Worm (Caenorhabditis elegans) whole organism, young adult: Measurements from ENCODE around the gene sas-1.

Source experiments
- B0035.1 ChIP-seq: sonication (generic microtip); optimal IDR thresholded peaks from 2 replicates; lab custom pipeline; 2016; ENCODE audit warnings: missing genetic modification characterization, mild to moderate bottlenecking, missing compliant biosample characterization, missing genotype, missing genetic modification reagents
- B0261.1 ChIP-seq: sonication (generic microtip); optimal IDR thresholded peaks from 2 replicates; lab custom pipeline; 2016; ENCODE audit warnings: mild to moderate bottlenecking, missing genetic modification characterization, moderate library complexity, missing compliant biosample characterization
- F10E7.11 ChIP-seq: sonication (generic microtip); optimal IDR thresholded peaks from 2 replicates; lab custom pipeline; 2017; ENCODE audit warnings: mild to moderate bottlenecking, missing genetic modification characterization, moderate library complexity, missing compliant biosample characterization
- F49E8.2 ChIP-seq: sonication (generic microtip); optimal IDR thresholded peaks from 3 replicates; lab custom pipeline; 2017; ENCODE audit warnings: missing genetic modification characterization, mild to moderate bottlenecking, missing compliant biosample characterization, antibody characterized with exemption, moderate library complexity; ENCODE audit not compliant: insufficient read depth
- F52B5.7 ChIP-seq: sonication (generic microtip); optimal IDR thresholded peaks from 2 replicates; lab custom pipeline; 2016; ENCODE audit warnings: mild to moderate bottlenecking, missing genetic modification characterization, missing compliant biosample characterization
- F57A8.1 ChIP-seq: fragments of 200-800 bp; sonication (Bioruptor generic); optimal IDR thresholded peaks from 2 replicates; lab custom pipeline; 2018; ENCODE audit warnings: mild to moderate bottlenecking, missing genetic modification characterization, moderate library complexity, missing compliant biosample characterization
- K11D2.4 ChIP-seq: fragments of 200-800 bp; sonication (Bioruptor generic); IDR thresholded peaks from 2 replicates; pipeline ENCODE4 v1.3.6; 2022; ENCODE audit warnings: missing genetic modification reagents, missing genetic modification characterization, missing compliant biosample characterization
- Y67H2A.10 ChIP-seq: fragments of 200-800 bp; sonication (Bioruptor generic); conservative IDR thresholded peaks from 2 replicates; pipeline ENCODE4 v1.3.6; 2022; ENCODE audit warnings: missing genetic modification reagents, missing genetic modification characterization, missing compliant biosample characterization
- Y79H2A.3 ChIP-seq: fragments of 200-800 bp; sonication (Bioruptor generic); conservative IDR thresholded peaks from 2 replicates; pipeline ENCODE4 v1.3.6; 2022; ENCODE audit warnings: missing genetic modification reagents, missing genetic modification characterization, missing compliant biosample characterization
- ZK185.1 ChIP-seq: sonication (generic microtip); optimal IDR thresholded peaks from 2 replicates; lab custom pipeline; 2016; ENCODE audit warnings: mild to moderate bottlenecking, missing genetic modification characterization, missing compliant biosample characterization; ENCODE audit not compliant: poor library complexity, severe bottlenecking
- attf-5 ChIP-seq: fragments of 200-800 bp; sonication (Bioruptor generic); optimal IDR thresholded peaks from 2 replicates; lab custom pipeline; 2018; ENCODE audit warnings: mild to moderate bottlenecking, missing genetic modification characterization, missing compliant biosample characterization
- attf-6 ChIP-seq: fragments of 200-800 bp; sonication (Bioruptor generic); IDR thresholded peaks from 2 replicates; pipeline ENCODE4 v1.3.6; 2022; ENCODE audit warnings: missing genetic modification reagents, missing genetic modification characterization, missing compliant biosample characterization
- cebp-1 ChIP-seq, 2 experiments: fragments of 200-800 bp in 1 of 2; sonication (Bioruptor generic) in 1 of 2; sonication (generic microtip) in 1 of 2; IDR thresholded peaks in 1 of 2; optimal IDR thresholded peaks in 1 of 2; 2 replicates each; pipeline versions ENCODE4 v1.3.6 to Lab custom; 2017 to 2022; ENCODE audit warnings: missing compliant biosample characterization in 2 of 2, missing genetic modification characterization in 2 of 2, mild to moderate bottlenecking in 1 of 2, missing genetic modification reagents in 1 of 2, moderate library complexity in 1 of 2
- cebp-2 ChIP-seq: fragments of 200-800 bp; sonication (Bioruptor generic); IDR thresholded peaks from 2 replicates; pipeline ENCODE4 v1.3.6; 2022; ENCODE audit warnings: missing genetic modification characterization, missing compliant biosample characterization
- ceh-27 ChIP-seq: fragments of 200-800 bp; sonication (Bioruptor generic); optimal IDR thresholded peaks from 2 replicates; lab custom pipeline; 2018; ENCODE audit warnings: mild to moderate bottlenecking, missing genetic modification characterization, moderate library complexity, missing compliant biosample characterization
- ceh-91 ChIP-seq: fragments of 200-800 bp; sonication (Bioruptor generic); IDR thresholded peaks from 2 replicates; pipeline ENCODE4 v1.3.6; 2022; ENCODE audit warnings: missing genetic modification reagents, missing genetic modification characterization, missing compliant biosample characterization
- chd-7 ChIP-seq: sonication (generic microtip); optimal IDR thresholded peaks from 2 replicates; lab custom pipeline; 2016; ENCODE audit warnings: mild to moderate bottlenecking, missing genetic modification characterization, moderate library complexity, missing compliant biosample characterization
- dox-1 ChIP-seq: fragments of 200-800 bp; sonication (Bioruptor generic); IDR thresholded peaks from 2 replicates; pipeline ENCODE4 v1.3.6; 2022; ENCODE audit warnings: missing genetic modification reagents, missing genetic modification characterization, missing compliant biosample characterization
- dpl-1 ChIP-seq: fragments of 150-350 bp; optimal IDR thresholded peaks from 2 replicates; lab custom pipeline; 2014; ENCODE audit warnings: missing biosample characterization, missing genetic modification reagents, missing genetic modification characterization
- efl-1 ChIP-seq: fragments of 150-350 bp; optimal IDR thresholded peaks from 2 replicates; lab custom pipeline; 2014; ENCODE audit warnings: missing biosample characterization, missing genetic modification reagents, missing genetic modification characterization
- gei-17 ChIP-seq: fragments of 200-800 bp; sonication (Bioruptor generic); optimal IDR thresholded peaks from 2 replicates; lab custom pipeline; 2018; ENCODE audit warnings: mild to moderate bottlenecking, missing genetic modification characterization, missing compliant biosample characterization
- hlh-12 ChIP-seq: sonication (generic microtip); optimal IDR thresholded peaks from 2 replicates; lab custom pipeline; 2016; ENCODE audit warnings: missing genetic modification characterization, missing compliant biosample characterization
- hsf-1 ChIP-seq: fragments of 200-800 bp; sonication (Bioruptor generic); IDR thresholded peaks from 2 replicates; pipeline ENCODE4 v1.3.6; 2022; ENCODE audit warnings: missing genetic modification reagents, missing genetic modification characterization, missing compliant biosample characterization
- let-526 ChIP-seq: fragments of 200-800 bp; sonication (Bioruptor generic); IDR thresholded peaks from 2 replicates; pipeline ENCODE4 v1.3.6; 2022; ENCODE audit warnings: missing genetic modification reagents, missing genetic modification characterization, missing compliant biosample characterization
- let-607 ChIP-seq, 2 experiments: fragments of 200-800 bp in 1 of 2; sonication (Bioruptor generic) in 1 of 2; sonication (generic microtip) in 1 of 2; optimal IDR thresholded peaks; 2 replicates each; lab custom pipeline; 2016 to 2018; ENCODE audit warnings: mild to moderate bottlenecking in 2 of 2, missing compliant biosample characterization in 2 of 2, missing genetic modification characterization in 2 of 2, moderate library complexity in 2 of 2, missing genotype in 1 of 2
- lin-35 ChIP-seq, 3 experiments: fragments of 150-350 bp in 2 of 3; sonication (generic microtip) in 1 of 3; optimal IDR thresholded peaks; 2 replicates each; lab custom pipeline; 2014 to 2018; ENCODE audit warnings: missing biosample characterization in 3 of 3, missing genetic modification characterization in 3 of 3, missing genetic modification reagents in 3 of 3
- lin-54 ChIP-seq: fragments of 200-800 bp; sonication (Bioruptor generic); optimal IDR thresholded peaks from 2 replicates; lab custom pipeline; 2018; ENCODE audit warnings: mild to moderate bottlenecking, missing genetic modification characterization, missing compliant biosample characterization
- madf-3 ChIP-seq: fragments of 200-800 bp; sonication (Bioruptor generic); IDR thresholded peaks from 2 replicates; pipeline ENCODE4 v1.3.6; 2022; ENCODE audit warnings: missing genetic modification reagents, missing genetic modification characterization, missing compliant biosample characterization
- madf-6 ChIP-seq: fragments of 200-800 bp; sonication (Bioruptor generic); IDR thresholded peaks from 2 replicates; pipeline ENCODE4 v1.3.6; 2022; ENCODE audit warnings: missing genetic modification reagents, missing genetic modification characterization, missing compliant biosample characterization
- mel-28 ChIP-seq: sonication (generic microtip); optimal IDR thresholded peaks from 2 replicates; lab custom pipeline; 2016; ENCODE audit warnings: borderline replicate concordance, mild to moderate bottlenecking, missing genetic modification characterization, missing compliant biosample characterization
- nfya-1 ChIP-seq: sonication (generic microtip); optimal IDR thresholded peaks from 2 replicates; lab custom pipeline; 2017; ENCODE audit warnings: antibody characterized with exemption, missing compliant biosample characterization, missing genetic modification characterization, borderline replicate concordance; ENCODE audit not compliant: insufficient read depth
- nfyb-1 ChIP-seq: fragments of 200-800 bp; sonication (Bioruptor generic); IDR thresholded peaks from 2 replicates; pipeline ENCODE4 v1.3.6; 2022; ENCODE audit warnings: missing genetic modification reagents, missing genetic modification characterization, missing compliant biosample characterization
- nhr-179 ChIP-seq: sonication (generic microtip); optimal IDR thresholded peaks from 2 replicates; lab custom pipeline; 2016; ENCODE audit warnings: mild to moderate bottlenecking, missing genetic modification characterization, missing compliant biosample characterization
- nhr-27 ChIP-seq: fragments of 200-800 bp; sonication (Bioruptor generic); optimal IDR thresholded peaks from 2 replicates; lab custom pipeline; 2018; ENCODE audit warnings: mild to moderate bottlenecking, missing genetic modification characterization, moderate library complexity, missing compliant biosample characterization
- pha-4 ChIP-seq: fragments of 150-350 bp; sonication (generic microtip); optimal IDR thresholded peaks from 2 replicates; lab custom pipeline; 2014; ENCODE audit warnings: missing biosample characterization, missing genetic modification reagents, missing genetic modification characterization
- rcor-1 ChIP-seq: fragments of 200-800 bp; sonication (Bioruptor generic); IDR thresholded peaks from 2 replicates; pipeline ENCODE4 v1.3.6; 2022; ENCODE audit warnings: missing genetic modification reagents, missing genetic modification characterization, missing compliant biosample characterization
- sea-2 ChIP-seq: fragments of 200-800 bp; sonication (Bioruptor generic); IDR thresholded peaks from 2 replicates; pipeline ENCODE4 v1.3.6; 2022; ENCODE audit warnings: missing genetic modification characterization, missing compliant biosample characterization
- snpc-1.3 ChIP-seq: sonication (generic microtip); optimal IDR thresholded peaks from 2 replicates; lab custom pipeline; 2017; ENCODE audit warnings: missing genetic modification characterization, mild to moderate bottlenecking, missing compliant biosample characterization, antibody characterized with exemption, moderate library complexity, missing genotype, missing genetic modification reagents; ENCODE audit not compliant: insufficient read depth
- somi-1 ChIP-seq: fragments of 200-800 bp; sonication (Bioruptor generic); optimal IDR thresholded peaks from 2 replicates; lab custom pipeline; 2018; ENCODE audit warnings: mild to moderate bottlenecking, missing genetic modification characterization, missing compliant biosample characterization
- tbx-9 ChIP-seq: sonication (generic microtip); optimal IDR thresholded peaks from 2 replicates; lab custom pipeline; 2016; ENCODE audit warnings: borderline replicate concordance, missing genetic modification characterization, inconsistent platforms, missing compliant biosample characterization
- xnd-1 ChIP-seq: sonication (generic microtip); optimal IDR thresholded peaks from 2 replicates; lab custom pipeline; 2016; ENCODE audit warnings: missing genotype, missing genetic modification reagents, missing genetic modification characterization, missing compliant biosample characterization
- zfh-2 ChIP-seq: fragments of 200-800 bp; sonication (Bioruptor generic); conservative IDR thresholded peaks from 2 replicates; pipeline ENCODE4 v1.3.6; 2022; ENCODE audit warnings: missing genetic modification reagents, missing genetic modification characterization, missing compliant biosample characterization
- zim-3 ChIP-seq: sonication (generic microtip); optimal IDR thresholded peaks from 2 replicates; lab custom pipeline; 2017; ENCODE audit warnings: mild to moderate bottlenecking, missing genetic modification characterization, moderate library complexity, missing compliant biosample characterization
- ztf-3 ChIP-seq: fragments of 200-800 bp; sonication (Bioruptor generic); optimal IDR thresholded peaks from 2 replicates; lab custom pipeline; 2018; ENCODE audit warnings: mild to moderate bottlenecking, missing genetic modification characterization, missing compliant biosample characterization
- ztf-6 ChIP-seq: fragments of 200-800 bp; sonication (Bioruptor generic); IDR thresholded peaks from 2 replicates; pipeline ENCODE4 v1.3.6; 2022; ENCODE audit warnings: missing genetic modification reagents, missing genetic modification characterization, missing compliant biosample characterization

sas-1 gene

ce11 chrIII:12686457-12687250 is 12.6 kb upstream of the sas-1 start (continued):
- TF ChIP-seq ceh-91 (GFP tag; lab: Robert Waterston, UW) (no peak), let-526 (GFP tag; lab: Robert Waterston, UW) (no peak), cebp-1 (GFP tag; IDR thresholded peaks at IDR 0.05; lab: Robert Waterston, UW) (no peak), cebp-1 (tag; optimal IDR thresholded peaks at IDR 0.05; lab: Kevin White, UChicago) (no peak), nhr-179 (tag; lab: Kevin White, UChicago) (no peak), tbx-9 (tag; lab: Kevin White, UChicago) (no peak), ztf-3 (GFP tag; lab: Kevin White, UChicago) (no peak), B0035.1 (no peak), somi-1 (GFP tag; lab: Kevin White, UChicago) (no peak), lin-35 (GFP tag; optimal IDR thresholded peaks at IDR 0.05; lab: Kevin White, UChicago) (no peak), zfh-2 (peak; percentile 33; the same call in 1 of the 2 replicates), hlh-12 (no peak), chd-7 (tag; lab: Kevin White, UChicago) (peak; percentile 43), dpl-1 (GFP tag; lab: Kevin White, UChicago) (no peak), Y79H2A.3 (GFP tag; lab: Robert Waterston, UW) (0 out of 2 replicates have a peak, but pooled peaks have one; percentile 32), attf-5 (no peak), nfyb-1 (GFP tag; lab: Robert Waterston, UW) (peak; percentile 35; the same call in 1 of the 2 replicates), attf-6 (GFP tag; lab: Robert Waterston, UW) (peak; percentile 39; the same call in 1 of the 2 replicates), xnd-1 (no peak), nfya-1 (tag; lab: Kevin White, UChicago) (no peak), ZK185.1 (tag; lab: Kevin White, UChicago) (no peak), F57A8.1 (GFP tag; lab: Kevin White, UChicago) (no peak), F10E7.11 (tag; lab: Kevin White, UChicago) (no peak), F49E8.2 (tag; lab: Kevin White, UChicago) (no peak), lin-54 (peak; percentile 47), nhr-27 (tag; lab: Kevin White, UChicago) (no peak), efl-1 (GFP tag; lab: Kevin White, UChicago) (no peak), Y67H2A.10 (no peak), sea-2 (no peak), snpc-1.3 (tag; lab: Kevin White, UChicago) (peak; percentile 3), mel-28 (tag; lab: Kevin White, UChicago) (peak; percentile 48), zim-3 (tag; lab: Kevin White, UChicago) (no peak)

- no peak for TF ChIP-seq hsf-1 (GFP tag; lab: Robert Waterston, UW)
- TF ChIP-seq ceh-27 (GFP tag; lab: Kevin White, UChicago) = no peak
- TF ChIP-seq madf-3 (GFP tag; lab: Robert Waterston, UW) = peak; percentile 77
- 0 out of 2 replicates have a peak, but pooled peaks have one; percentile 16 for TF ChIP-seq K11D2.4 (GFP tag; lab: Robert Waterston, UW)
- no peak for TF ChIP-seq F10E7.11 (tag; lab: Kevin White, UChicago)
- no peak for TF ChIP-seq let-607 (tag; optimal IDR thresholded peaks at IDR 0.05; lab: Kevin White, UChicago)
- TF ChIP-seq rcor-1 (GFP tag; lab: Robert Waterston, UW) = no peak
- no peak for TF ChIP-seq gei-17
- TF ChIP-seq B0035.1 = no peak
- TF ChIP-seq B0261.1 (tag; lab: Kevin White, UChicago) = no peak
- no peak for TF ChIP-seq ztf-6 (GFP tag; lab: Robert Waterston, UW)
- no peak for TF ChIP-seq nhr-179 (tag; lab: Kevin White, UChicago)
- TF ChIP-seq dpl-1 (GFP tag; lab: Kevin White, UChicago) = no peak
- no peak for TF ChIP-seq pha-4 (tag; lab: Kevin White, UChicago)
- peak; percentile 26 for TF ChIP-seq F52B5.7 (tag; lab: Kevin White, UChicago)
- TF ChIP-seq dox-1 (GFP tag; lab: Robert Waterston, UW) = no peak
- no peak for TF ChIP-seq madf-6 (GFP tag; lab: Robert Waterston, UW)
- TF ChIP-seq cebp-2 (GFP tag; lab: Robert Waterston, UW) = no peak
These were observed 11.9 kb upstream of the sas-1 start for ce11 chrIII:12687382-12687781.
